Fruit fly (Drosophila melanogaster) whole organism, embryonic: Measurements from ENCODE around the gene CG1635.

Experiments
- CG10274 ChIP-seq: fragments of 200-800 bp; sonication (Bioruptor generic); optimal IDR thresholded peaks from 3 replicates; lab custom pipeline; 2017; ENCODE audit warnings: missing biosample characterization, mild to moderate bottlenecking, missing genetic modification characterization
- CG10979 ChIP-seq: fragments of 200-800 bp; sonication (Bioruptor generic); optimal IDR thresholded peaks from 2 replicates; lab custom pipeline; 2018; ENCODE audit warnings: missing biosample characterization, mild to moderate bottlenecking, missing genetic modification characterization, moderate library complexity
- CG11398 ChIP-seq: fragments of 200-800 bp; sonication (Bioruptor generic); optimal IDR thresholded peaks from 2 replicates; lab custom pipeline; 2016; ENCODE audit warnings: missing biosample characterization, missing genetic modification characterization
- CG11504 ChIP-seq: fragments of 200-800 bp; sonication (Bioruptor generic); optimal IDR thresholded peaks from 3 replicates; lab custom pipeline; 2019; ENCODE audit warnings: missing biosample characterization, mild to moderate bottlenecking, missing genetic modification characterization, moderate library complexity
- CG13624 ChIP-seq: fragments of 200-800 bp; sonication (Bioruptor generic); optimal IDR thresholded peaks from 2 replicates; lab custom pipeline; 2016; ENCODE audit warnings: missing biosample characterization, missing genetic modification characterization
- CG15601 ChIP-seq: fragments of 200-800 bp; sonication (Bioruptor generic); optimal IDR thresholded peaks from 3 replicates; lab custom pipeline; 2019; ENCODE audit warnings: missing biosample characterization, mild to moderate bottlenecking, missing genetic modification characterization, moderate library complexity
- CG17912 ChIP-seq: fragments of 200-800 bp; sonication (Bioruptor generic); optimal IDR thresholded peaks from 2 replicates; lab custom pipeline; 2018; ENCODE audit warnings: missing biosample characterization, mild to moderate bottlenecking, missing genetic modification characterization
- CG1832 ChIP-seq: fragments of 200-800 bp; sonication (Bioruptor generic); optimal IDR thresholded peaks from 2 replicates; lab custom pipeline; 2017; ENCODE audit warnings: missing biosample characterization, mild to moderate bottlenecking, missing genetic modification characterization, inconsistent platforms
- CG18599 ChIP-seq: fragments of 200-800 bp; sonication (Bioruptor generic); optimal IDR thresholded peaks from 3 replicates; lab custom pipeline; 2017; ENCODE audit warnings: missing biosample characterization, missing genetic modification characterization, mild to moderate bottlenecking, moderate library complexity, missing genetic modification reagents
- CG2120 ChIP-seq: fragments of 200-800 bp; sonication (Bioruptor generic); optimal IDR thresholded peaks from 3 replicates; lab custom pipeline; 2016; ENCODE audit warnings: missing biosample characterization, missing genetic modification characterization
- CG30403 ChIP-seq: fragments of 200-800 bp; sonication (Bioruptor generic); optimal IDR thresholded peaks from 3 replicates; lab custom pipeline; 2016; ENCODE audit warnings: missing biosample characterization, missing genetic modification characterization
- CG33557 ChIP-seq: fragments of 200-800 bp; sonication (Bioruptor generic); optimal IDR thresholded peaks from 2 replicates; lab custom pipeline; 2019; ENCODE audit warnings: missing biosample characterization, mild to moderate bottlenecking, missing genetic modification characterization, moderate library complexity
- CG4282 ChIP-seq: fragments of 200-800 bp; sonication (Bioruptor generic); optimal IDR thresholded peaks from 2 replicates; lab custom pipeline; 2016; ENCODE audit warnings: missing biosample characterization, missing genetic modification characterization
- CG4360 ChIP-seq: fragments of 200-800 bp; sonication (Bioruptor generic); IDR thresholded peaks from 2 replicates; pipeline ENCODE4 v1.3.6; 2022; ENCODE audit warnings: missing biosample characterization, missing genetic modification characterization
- CG4424 ChIP-seq: fragments of 200-800 bp; sonication (Bioruptor generic); optimal IDR thresholded peaks from 3 replicates; lab custom pipeline; 2016; ENCODE audit warnings: missing biosample characterization, missing genetic modification characterization
- CG6813 ChIP-seq: fragments of 200-800 bp; sonication (Bioruptor generic); optimal IDR thresholded peaks from 2 replicates; lab custom pipeline; 2017; ENCODE audit warnings: missing biosample characterization, missing genetic modification characterization, mild to moderate bottlenecking, moderate library complexity, missing genetic modification reagents
- CG7357 ChIP-seq: fragments of 200-800 bp; sonication (Bioruptor generic); IDR thresholded peaks from 3 replicates; pipeline ENCODE4 v1.3.6; 2022; ENCODE audit warnings: missing biosample characterization, missing genetic modification characterization
- CG7556 ChIP-seq: fragments of 200-800 bp; sonication (Bioruptor generic); optimal IDR thresholded peaks from 2 replicates; lab custom pipeline; 2017; ENCODE audit warnings: missing biosample characterization, mild to moderate bottlenecking, missing genetic modification characterization
- CG8359 ChIP-seq: fragments of 200-800 bp; sonication (Bioruptor generic); optimal IDR thresholded peaks from 2 replicates; lab custom pipeline; 2017; ENCODE audit warnings: missing biosample characterization, mild to moderate bottlenecking, missing genetic modification characterization, borderline replicate concordance
- CG9932 ChIP-seq: fragments of 200-800 bp; sonication (Bioruptor generic); IDR thresholded peaks from 2 replicates; pipeline ENCODE4 v1.3.6; 2022; ENCODE audit warnings: missing biosample characterization, missing genetic modification characterization
- Dad ChIP-seq: fragments of 200-800 bp; sonication (Bioruptor generic); optimal IDR thresholded peaks from 3 replicates; lab custom pipeline; 2016; ENCODE audit warnings: missing biosample characterization, missing genetic modification characterization
- Dp ChIP-seq: fragments of 200-800 bp; sonication (Bioruptor generic); optimal IDR thresholded peaks from 2 replicates; lab custom pipeline; 2018; ENCODE audit warnings: missing biosample characterization, mild to moderate bottlenecking, missing genetic modification characterization, moderate library complexity
- Dref ChIP-seq: fragments of 200-800 bp; sonication (Bioruptor generic); IDR thresholded peaks from 2 replicates; pipeline ENCODE4 v1.3.6; 2022; ENCODE audit warnings: missing biosample characterization, missing genetic modification characterization
- Ets65A ChIP-seq: fragments of 200-800 bp; sonication (Bioruptor generic); peaks from one replicate; lab custom pipeline; 2016; ENCODE audit warnings: missing biosample characterization, missing genetic modification characterization
- Hand ChIP-seq: fragments of 200-800 bp; sonication (Bioruptor generic); optimal IDR thresholded peaks from 2 replicates; lab custom pipeline; 2017; ENCODE audit warnings: mild to moderate bottlenecking, missing biosample characterization, missing genetic modification reagents, missing genetic modification characterization
- Hr3 ChIP-seq: fragments of 200-800 bp; sonication (Bioruptor generic); optimal IDR thresholded peaks from 3 replicates; lab custom pipeline; 2016; ENCODE audit warnings: missing biosample characterization, missing genetic modification characterization
- Med ChIP-seq: fragments of 200-800 bp; sonication (Bioruptor generic); peaks from one replicate; lab custom pipeline; 2016; ENCODE audit warnings: missing biosample characterization, missing genetic modification characterization, mild to moderate bottlenecking, inconsistent platforms, moderate library complexity
- Pdp1 ChIP-seq, 2 experiments: fragments of 200-800 bp; sonication (Bioruptor generic); optimal IDR thresholded peaks; 3 replicates each; lab custom pipeline; 2016; ENCODE audit warnings: missing biosample characterization in 2 of 2, missing genetic modification characterization in 2 of 2, mild to moderate bottlenecking in 1 of 2, moderate library complexity in 1 of 2
- Ptx1 ChIP-seq: fragments of 200-800 bp; sonication (Bioruptor generic); IDR thresholded peaks from 2 replicates; pipeline ENCODE4 v1.3.6; 2022; ENCODE audit warnings: missing biosample characterization, missing genetic modification characterization
- Rfx ChIP-seq: fragments of 200-800 bp; sonication (Bioruptor generic); IDR thresholded peaks from 2 replicates; pipeline ENCODE4 v1.3.6; 2022; ENCODE audit warnings: missing biosample characterization, missing genetic modification characterization
- Side ChIP-seq: fragments of 200-800 bp; sonication (Bioruptor generic); optimal IDR thresholded peaks from 2 replicates; lab custom pipeline; 2016; ENCODE audit warnings: missing biosample characterization, missing genetic modification characterization
- Sin3A ChIP-seq: fragments of >200 bp; optimal IDR thresholded peaks from 2 replicates; lab custom pipeline; 2018
- Sox100B ChIP-seq: fragments of 200-800 bp; sonication (Bioruptor generic); optimal IDR thresholded peaks from 3 replicates; lab custom pipeline; 2018; ENCODE audit warnings: missing biosample characterization, mild to moderate bottlenecking, missing genetic modification characterization
- Sox102F ChIP-seq: fragments of 200-800 bp; sonication (Bioruptor generic); optimal IDR thresholded peaks from 2 replicates; lab custom pipeline; 2018; ENCODE audit warnings: missing biosample characterization, mild to moderate bottlenecking, missing genetic modification characterization, moderate library complexity
- TFAM ChIP-seq: fragments of 200-800 bp; sonication (Bioruptor generic); optimal IDR thresholded peaks from 2 replicates; lab custom pipeline; 2017; ENCODE audit warnings: missing biosample characterization, missing genetic modification characterization, inconsistent platforms
- Xrp1 ChIP-seq: fragments of 200-800 bp; sonication (Bioruptor generic); IDR thresholded peaks from 2 replicates; pipeline ENCODE4 v1.3.6; 2022; ENCODE audit warnings: missing biosample characterization, missing genetic modification characterization
- ara ChIP-seq: fragments of 200-800 bp; sonication (Bioruptor generic); IDR thresholded peaks from 2 replicates; pipeline ENCODE4 v1.3.6; 2022; ENCODE audit warnings: missing biosample characterization, missing genetic modification characterization
- bsh ChIP-seq, 2 experiments: fragments of 200-800 bp; sonication (Bioruptor generic); optimal IDR thresholded peaks; 2 replicates each; lab custom pipeline; 2017 to 2018; ENCODE audit warnings: mild to moderate bottlenecking in 2 of 2, missing biosample characterization in 2 of 2, missing genetic modification characterization in 2 of 2, moderate library complexity in 1 of 2
- gem ChIP-seq: fragments of 200-800 bp; sonication (Bioruptor generic); optimal IDR thresholded peaks from 2 replicates; lab custom pipeline; 2019; ENCODE audit warnings: missing biosample characterization, mild to moderate bottlenecking, missing genetic modification characterization, moderate library complexity
- gsb ChIP-seq: fragments of 200-800 bp; sonication (Bioruptor generic); IDR thresholded peaks from 2 replicates; pipeline ENCODE4 v1.3.6; 2022; ENCODE audit warnings: missing biosample characterization, missing genetic modification characterization
- lmd ChIP-seq: fragments of 200-800 bp; sonication (Bioruptor generic); IDR thresholded peaks from 2 replicates; pipeline ENCODE4 v1.3.6; 2022; ENCODE audit warnings: missing biosample characterization, missing genetic modification characterization
- p53 ChIP-seq: fragments of 200-800 bp; sonication (Bioruptor generic); optimal IDR thresholded peaks from 2 replicates; lab custom pipeline; 2016; ENCODE audit warnings: missing biosample characterization, missing genetic modification characterization
- pnt ChIP-seq: fragments of 200-800 bp; sonication (Bioruptor generic); optimal IDR thresholded peaks from 3 replicates; lab custom pipeline; 2016; ENCODE audit warnings: missing biosample characterization, missing genetic modification characterization
- salm ChIP-seq: fragments of 200-800 bp; sonication (Bioruptor generic); optimal IDR thresholded peaks from 2 replicates; lab custom pipeline; 2018; ENCODE audit warnings: missing biosample characterization, mild to moderate bottlenecking, missing genetic modification characterization
- sens ChIP-seq: fragments of 200-800 bp; sonication (Bioruptor generic); peaks from one replicate; lab custom pipeline; 2016; ENCODE audit warnings: missing biosample characterization, missing genetic modification characterization
- slbo ChIP-seq: fragments of 200-800 bp; sonication (Bioruptor generic); IDR thresholded peaks from 2 replicates; pipeline ENCODE4 v1.3.6; 2022; ENCODE audit warnings: missing biosample characterization, missing genetic modification characterization
- tap ChIP-seq: fragments of 200-800 bp; optimal IDR thresholded peaks from 3 replicates; lab custom pipeline; 2019; ENCODE audit warnings: missing biosample characterization, mild to moderate bottlenecking, missing genetic modification characterization, moderate library complexity
- twi ChIP-seq: fragments of 200-800 bp; optimal IDR thresholded peaks from 2 replicates; lab custom pipeline; 2019; ENCODE audit warnings: missing biosample characterization, mild to moderate bottlenecking, missing genetic modification characterization, moderate library complexity
- unpg ChIP-seq: fragments of 200-800 bp; sonication (Bioruptor generic); optimal IDR thresholded peaks from 3 replicates; lab custom pipeline; 2018; ENCODE audit warnings: missing biosample characterization, mild to moderate bottlenecking, missing genetic modification characterization, moderate library complexity
- vvl ChIP-seq: fragments of 200-800 bp; sonication (Bioruptor generic); IDR thresholded peaks from 2 replicates; pipeline ENCODE4 v1.3.6; 2022; ENCODE audit warnings: missing biosample characterization, missing genetic modification characterization

The CG1635 gene

dm6 chr3R:31626237-31626636, 37.8 kb downstream of the CG1635 start:
- peak; percentile 64 for TF ChIP-seq sens
- TF ChIP-seq gsb, result no peak
- TF ChIP-seq Med (GFP tag; lab: Kevin White, UChicago), result peak; percentile 51
- TF ChIP-seq CG6813 (GFP tag; lab: Kevin White, UChicago), result no peak
- no peak for TF ChIP-seq CG13624 (GFP tag; lab: Kevin White, UChicago)
- TF ChIP-seq CG10274 (GFP tag; lab: Kevin White, UChicago), result no peak
- no peak for TF ChIP-seq Dp
- no peak for TF ChIP-seq CG15601 (tag; lab: Kevin White, UChicago)
- no peak for TF ChIP-seq CG17912

dm6 chr3R:31627186-31627585, 38.7 kb downstream of the CG1635 start:
- peak; percentile 15 for TF ChIP-seq CG30403 (GFP tag; lab: Kevin White, UChicago)
- peak; percentile 36; the same call in 1 of the 2 replicates for TF ChIP-seq Xrp1
- TF ChIP-seq CG7556 (GFP tag; lab: Kevin White, UChicago), result peak; percentile 21
- TF ChIP-seq CG9932, result peak; percentile 11; the same call in 1 of the 2 replicates
- no peak for TF ChIP-seq Sox100B
- TF ChIP-seq Sin3A (lab: Kevin White, UChicago), result no peak
- peak; percentile 3 for TF ChIP-seq CG4424 (GFP tag; lab: Kevin White, UChicago)
- no peak for TF ChIP-seq Dref
- TF ChIP-seq CG33557 (GFP tag; lab: Kevin White, UChicago), result no peak
- no peak for TF ChIP-seq CG11398 (GFP tag; lab: Kevin White, UChicago)
- TF ChIP-seq CG2120 (GFP tag; lab: Kevin White, UChicago), result peak; percentile 32
- peak in 1 of 2 experiments; percentile 6 for TF ChIP-seq bsh (GFP tag; optimal IDR thresholded peaks at IDR 0.05; lab: Kevin White, UChicago)
- TF ChIP-seq tap, result no peak
- TF ChIP-seq Ptx1 (GFP tag; lab: Robert Waterston, UW), result 0 out of 2 replicates have a peak, but pooled peaks have one; percentile 12
- no peak for TF ChIP-seq pnt (GFP tag; lab: Kevin White, UChicago)
- TF ChIP-seq Ets65A (GFP tag; lab: Kevin White, UChicago), result peak; percentile 39
- no peak for TF ChIP-seq CG8359 (GFP tag; lab: Kevin White, UChicago)
- no peak for TF ChIP-seq CG1832 (GFP tag; lab: Kevin White, UChicago)
- TF ChIP-seq Pdp1 (GFP tag; optimal IDR thresholded peaks at IDR 0.05; lab: Kevin White, UChicago), result no peak
- TF ChIP-seq slbo (GFP tag; lab: Robert Waterston, UW), result peak; percentile 27; the same call in 1 of the 2 replicates
- no peak for TF ChIP-seq CG4282 (GFP tag; lab: Kevin White, UChicago)
- peak; percentile 26 for TF ChIP-seq unpg (GFP tag; lab: Kevin White, UChicago)
- TF ChIP-seq vvl (GFP tag; lab: Robert Waterston, UW), result peak; percentile 48; the same call in 1 of the 2 replicates
- no peak for TF ChIP-seq twi
- no peak for TF ChIP-seq Dad (GFP tag; lab: Kevin White, UChicago)
- peak; percentile 45 for TF ChIP-seq lmd (GFP tag; lab: Robert Waterston, UW)
- no peak for TF ChIP-seq CG4360
- TF ChIP-seq gem (tag; lab: Kevin White, UChicago), result peak; percentile 42
- peak; percentile 2 for TF ChIP-seq Hr3
- no peak for TF ChIP-seq ara
- peak; percentile 26 for TF ChIP-seq Sox102F
- no peak for TF ChIP-seq Side
- TF ChIP-seq CG11504 (tag; lab: Kevin White, UChicago), result peak; percentile 11
- no peak for TF ChIP-seq salm (tag; lab: Kevin White, UChicago)
- no peak for TF ChIP-seq CG10979 (tag; lab: Kevin White, UChicago)
- no peak for TF ChIP-seq CG7357
- peak; percentile 19 for TF ChIP-seq CG18599 (GFP tag; lab: Kevin White, UChicago)
- no peak for TF ChIP-seq p53
- no peak for TF ChIP-seq Hand (GFP tag; lab: Kevin White, UChicago)
- no peak for TF ChIP-seq TFAM (GFP tag; lab: Kevin White, UChicago)
- peak; percentile 53 for TF ChIP-seq Rfx
